Fruit fly (Drosophila melanogaster) whole organism, embryonic: Measurements from ENCODE around the gene Rh2.

ENCODE experiments used
- CG8089 ChIP-seq: fragments of 200-800 bp; sonication (Bioruptor generic); optimal IDR thresholded peaks from 3 replicates; lab custom pipeline; 2016; ENCODE audit warnings: missing biosample characterization, missing genetic modification characterization
- Usf ChIP-seq: fragments of 200-800 bp; sonication (Bioruptor generic); optimal IDR thresholded peaks from 2 replicates; lab custom pipeline; 2017; ENCODE audit warnings: missing genotype, missing biosample characterization, missing genetic modification characterization
- exex ChIP-seq: fragments of 200-800 bp; sonication (Bioruptor generic); optimal IDR thresholded peaks from 4 replicates; lab custom pipeline; 2018; ENCODE audit warnings: missing biosample characterization, mild to moderate bottlenecking, missing genetic modification characterization, moderate library complexity
- grn ChIP-seq: fragments of 200-800 bp; sonication (Bioruptor generic); optimal IDR thresholded peaks from 3 replicates; lab custom pipeline; 2017; ENCODE audit warnings: missing biosample characterization, missing genetic modification characterization
- org-1 ChIP-seq: fragments of 200-800 bp; sonication (Bioruptor generic); optimal IDR thresholded peaks from 2 replicates; lab custom pipeline; 2017; ENCODE audit warnings: missing biosample characterization, missing genetic modification characterization
- phol ChIP-seq: fragments of 200-800 bp; sonication (Bioruptor generic); optimal IDR thresholded peaks from 3 replicates; lab custom pipeline; 2018; ENCODE audit warnings: missing biosample characterization, mild to moderate bottlenecking, missing genetic modification characterization, moderate library complexity
- pita ChIP-seq: fragments of 200-800 bp; sonication (Bioruptor generic); optimal IDR thresholded peaks from 2 replicates; lab custom pipeline; 2017; ENCODE audit warnings: missing biosample characterization, mild to moderate bottlenecking, missing genetic modification characterization
- psq ChIP-seq: fragments of 200-800 bp; sonication (Bioruptor generic); optimal IDR thresholded peaks from 2 replicates; lab custom pipeline; 2017; ENCODE audit warnings: missing biosample characterization, missing genetic modification characterization

dm6 chr3R:18897821-18898220 lies 1.4 kb upstream of the Rh2 start, which contains the start of gene CG14297:
- TF ChIP-seq pita (GFP tag; lab: Kevin White, UChicago) (no peak), Usf (GFP tag; lab: Kevin White, UChicago) (no peak), exex (no peak), org-1 (no peak), phol (tag; lab: Kevin White, UChicago) (no peak), grn (GFP tag; lab: Kevin White, UChicago) (no peak), psq (no peak), CG8089 (GFP tag; lab: Kevin White, UChicago) (no peak)
